Fruit fly (Drosophila melanogaster) whole organism, embryonic: ENCODE data around the gene CG7724.

Experiments
- Antp ChIP-seq: fragments of 200-800 bp; sonication (Bioruptor generic); optimal IDR thresholded peaks from 3 replicates; lab custom pipeline; 2016; ENCODE audit warnings: missing biosample characterization, missing genetic modification characterization
- Atf6 ChIP-seq: fragments of 200-800 bp; sonication (Bioruptor generic); IDR thresholded peaks from 2 replicates; pipeline ENCODE4 v1.3.6; 2022; ENCODE audit warnings: missing biosample characterization, missing genetic modification characterization
- Bgb ChIP-seq: fragments of 200-800 bp; sonication (Bioruptor generic); IDR thresholded peaks from 2 replicates; pipeline ENCODE4 v1.3.6; 2022; ENCODE audit warnings: missing biosample characterization, missing genetic modification characterization; ENCODE audit not compliant: partially characterized antibody
- CG12155 ChIP-seq: fragments of 200-800 bp; sonication (Bioruptor generic); optimal IDR thresholded peaks from 3 replicates; lab custom pipeline; 2016; ENCODE audit warnings: missing biosample characterization, missing genetic modification characterization
- CG12659 ChIP-seq: fragments of 200-800 bp; sonication (Bioruptor generic); optimal IDR thresholded peaks from 3 replicates; lab custom pipeline; 2017; ENCODE audit warnings: mild to moderate bottlenecking, missing biosample characterization, missing genetic modification reagents, missing genetic modification characterization
- CG13775 ChIP-seq: fragments of 200-800 bp; sonication (Bioruptor generic); optimal IDR thresholded peaks from 3 replicates; lab custom pipeline; 2017; ENCODE audit warnings: missing biosample characterization, mild to moderate bottlenecking, missing genetic modification characterization
- CG14014 ChIP-seq: fragments of 200-800 bp; sonication (Bioruptor generic); IDR thresholded peaks from 2 replicates; pipeline ENCODE4 v1.3.6; 2022; ENCODE audit warnings: missing biosample characterization, missing genetic modification characterization
- CG14710 ChIP-seq: fragments of 200-800 bp; sonication (Bioruptor generic); optimal IDR thresholded peaks from 3 replicates; lab custom pipeline; 2019; ENCODE audit warnings: missing biosample characterization, mild to moderate bottlenecking, missing genetic modification characterization, moderate library complexity
- CG1602 ChIP-seq: fragments of 200-800 bp; sonication (Bioruptor generic); optimal IDR thresholded peaks from 3 replicates; lab custom pipeline; 2016; ENCODE audit warnings: missing biosample characterization, missing genetic modification characterization
- CG16815 ChIP-seq: fragments of 200-800 bp; sonication (Bioruptor generic); optimal IDR thresholded peaks from 3 replicates; lab custom pipeline; 2017; ENCODE audit warnings: missing biosample characterization, mild to moderate bottlenecking, missing genetic modification characterization
- CG16863 ChIP-seq: fragments of 200-800 bp; sonication (Bioruptor generic); optimal IDR thresholded peaks from 3 replicates; lab custom pipeline; 2016; ENCODE audit warnings: missing biosample characterization, missing genetic modification characterization
- CG17361 ChIP-seq: fragments of 200-800 bp; sonication (Bioruptor generic); IDR thresholded peaks from 3 replicates; pipeline ENCODE4 v1.3.6; 2022; ENCODE audit warnings: missing biosample characterization, missing genetic modification characterization
- CG18599 ChIP-seq: fragments of 200-800 bp; sonication (Bioruptor generic); optimal IDR thresholded peaks from 3 replicates; lab custom pipeline; 2017; ENCODE audit warnings: missing biosample characterization, missing genetic modification characterization, mild to moderate bottlenecking, moderate library complexity, missing genetic modification reagents
- CG2712 ChIP-seq: fragments of 200-800 bp; optimal IDR thresholded peaks from 3 replicates; lab custom pipeline; 2019; ENCODE audit warnings: missing biosample characterization, mild to moderate bottlenecking, missing genetic modification characterization, moderate library complexity
- CG30403 ChIP-seq: fragments of 200-800 bp; sonication (Bioruptor generic); optimal IDR thresholded peaks from 3 replicates; lab custom pipeline; 2016; ENCODE audit warnings: missing biosample characterization, missing genetic modification characterization
- CG32532 ChIP-seq: fragments of 200-800 bp; sonication (Bioruptor generic); IDR thresholded peaks from 2 replicates; pipeline ENCODE4 v1.3.6; 2022; ENCODE audit warnings: missing biosample characterization, missing genetic modification characterization
- CG32772 ChIP-seq: fragments of 200-800 bp; sonication (Bioruptor generic); IDR thresholded peaks from 2 replicates; pipeline ENCODE4 v1.3.6; 2022; ENCODE audit warnings: missing biosample characterization, missing genetic modification characterization
- CG34224 ChIP-seq: fragments of 200-800 bp; sonication (Bioruptor generic); IDR thresholded peaks from 3 replicates; pipeline ENCODE4 v1.3.6; 2022; ENCODE audit warnings: missing biosample characterization, missing genetic modification characterization; ENCODE audit not compliant: partially characterized antibody
- CG34422 ChIP-seq: fragments of 200-800 bp; sonication (Bioruptor generic); IDR thresholded peaks from 3 replicates; pipeline ENCODE4 v1.3.6; 2022; ENCODE audit warnings: missing biosample characterization, missing genetic modification characterization
- CG8924 ChIP-seq: fragments of 200-800 bp; optimal IDR thresholded peaks from 3 replicates; lab custom pipeline; 2019; ENCODE audit warnings: missing biosample characterization, mild to moderate bottlenecking, missing genetic modification characterization, moderate library complexity
- CG9817 ChIP-seq: fragments of 200-800 bp; sonication (Bioruptor generic); optimal IDR thresholded peaks from 2 replicates; lab custom pipeline; 2018; ENCODE audit warnings: missing biosample characterization, mild to moderate bottlenecking, missing genetic modification characterization, moderate library complexity
- Camta ChIP-seq: fragments of 200-800 bp; sonication (Bioruptor generic); optimal IDR thresholded peaks from 2 replicates; lab custom pipeline; 2016; ENCODE audit warnings: missing biosample characterization, missing genetic modification characterization
- Dip3 ChIP-seq: fragments of 200-800 bp; sonication (Bioruptor generic); optimal IDR thresholded peaks from 3 replicates; lab custom pipeline; 2016; ENCODE audit warnings: missing biosample characterization, missing genetic modification characterization
- Dll ChIP-seq: fragments of 200-800 bp; sonication (Bioruptor generic); IDR thresholded peaks from 4 replicates; pipeline ENCODE4 v1.3.6; 2022; ENCODE audit warnings: missing biosample characterization, missing genetic modification characterization; ENCODE audit not compliant: partially characterized antibody
- Dp ChIP-seq: fragments of 200-800 bp; sonication (Bioruptor generic); optimal IDR thresholded peaks from 2 replicates; lab custom pipeline; 2018; ENCODE audit warnings: missing biosample characterization, mild to moderate bottlenecking, missing genetic modification characterization, moderate library complexity
- HLH4C ChIP-seq: fragments of 200-800 bp; sonication (Bioruptor generic); IDR thresholded peaks from 3 replicates; pipeline ENCODE4 v1.3.6; 2022; ENCODE audit warnings: missing biosample characterization, missing genetic modification characterization; ENCODE audit not compliant: partially characterized antibody
- Hr3 ChIP-seq: fragments of 200-800 bp; sonication (Bioruptor generic); optimal IDR thresholded peaks from 3 replicates; lab custom pipeline; 2016; ENCODE audit warnings: missing biosample characterization, missing genetic modification characterization
- Jarid2 ChIP-seq: fragments of 200-800 bp; sonication (Bioruptor generic); optimal IDR thresholded peaks from 3 replicates; lab custom pipeline; 2017; ENCODE audit warnings: mild to moderate bottlenecking, missing biosample characterization, missing genetic modification reagents, missing genetic modification characterization
- NfI ChIP-seq: fragments of 200-800 bp; sonication (Bioruptor generic); optimal IDR thresholded peaks from 3 replicates; lab custom pipeline; 2018; ENCODE audit warnings: missing biosample characterization, mild to moderate bottlenecking, missing genetic modification characterization, moderate library complexity
- Rfx ChIP-seq: fragments of 200-800 bp; sonication (Bioruptor generic); IDR thresholded peaks from 2 replicates; pipeline ENCODE4 v1.3.6; 2022; ENCODE audit warnings: missing biosample characterization, missing genetic modification characterization
- Side ChIP-seq: fragments of 200-800 bp; sonication (Bioruptor generic); optimal IDR thresholded peaks from 2 replicates; lab custom pipeline; 2016; ENCODE audit warnings: missing biosample characterization, missing genetic modification characterization
- Sry-δ ChIP-seq: fragments of 200-800 bp; sonication (Bioruptor generic); optimal IDR thresholded peaks from 2 replicates; lab custom pipeline; 2016; ENCODE audit warnings: missing biosample characterization, missing genetic modification characterization
- YL-1 ChIP-seq: fragments of 200-800 bp; sonication (Bioruptor generic); optimal IDR thresholded peaks from 3 replicates; lab custom pipeline; 2017; ENCODE audit warnings: missing biosample characterization, mild to moderate bottlenecking, missing genetic modification characterization
- az2 ChIP-seq: fragments of 200-800 bp; sonication (Bioruptor generic); optimal IDR thresholded peaks from 3 replicates; lab custom pipeline; 2016; ENCODE audit warnings: missing biosample characterization, missing genetic modification characterization
- ewg ChIP-seq: fragments of 200-800 bp; sonication (Bioruptor generic); optimal IDR thresholded peaks from 3 replicates; lab custom pipeline; 2017; ENCODE audit warnings: mild to moderate bottlenecking, missing biosample characterization, missing genetic modification reagents, missing genetic modification characterization
- ind ChIP-seq: fragments of 200-800 bp; sonication (Bioruptor generic); optimal IDR thresholded peaks from 3 replicates; lab custom pipeline; 2016; ENCODE audit warnings: missing biosample characterization, missing genetic modification characterization
- knrl ChIP-seq: fragments of 200-800 bp; sonication (Bioruptor generic); IDR thresholded peaks from 3 replicates; pipeline ENCODE4 v1.3.6; 2022; ENCODE audit warnings: missing biosample characterization, missing genetic modification characterization; ENCODE audit not compliant: partially characterized antibody
- luna ChIP-seq: fragments of 200-800 bp; sonication (Bioruptor generic); optimal IDR thresholded peaks from 2 replicates; lab custom pipeline; 2016; ENCODE audit warnings: missing biosample characterization, missing genetic modification characterization
- mam ChIP-seq: fragments of 200-800 bp; sonication (Bioruptor generic); optimal IDR thresholded peaks from 3 replicates; lab custom pipeline; 2016; ENCODE audit warnings: missing biosample characterization, missing genetic modification characterization
- nerfin-2 ChIP-seq: fragments of 200-800 bp; sonication (Bioruptor generic); IDR thresholded peaks from 2 replicates; pipeline ENCODE4 v1.3.6; 2022; ENCODE audit warnings: missing biosample characterization, missing genetic modification characterization; ENCODE audit not compliant: partially characterized antibody
- pzg ChIP-seq: fragments of 200-800 bp; sonication (Bioruptor generic); optimal IDR thresholded peaks from 3 replicates; lab custom pipeline; 2018; ENCODE audit warnings: missing biosample characterization, mild to moderate bottlenecking, missing genetic modification characterization, moderate library complexity
- row ChIP-seq: fragments of 200-800 bp; sonication (Bioruptor generic); IDR thresholded peaks from 3 replicates; pipeline ENCODE4 v1.3.6; 2022; ENCODE audit warnings: missing biosample characterization, missing genetic modification characterization
- slbo ChIP-seq: fragments of 200-800 bp; sonication (Bioruptor generic); IDR thresholded peaks from 2 replicates; pipeline ENCODE4 v1.3.6; 2022; ENCODE audit warnings: missing biosample characterization, missing genetic modification characterization
- so ChIP-seq: fragments of 200-800 bp; sonication (Bioruptor generic); IDR thresholded peaks from 3 replicates; pipeline ENCODE4 v1.3.6; 2022; ENCODE audit warnings: missing biosample characterization, missing genetic modification characterization
- unpg ChIP-seq: fragments of 200-800 bp; sonication (Bioruptor generic); optimal IDR thresholded peaks from 3 replicates; lab custom pipeline; 2018; ENCODE audit warnings: missing biosample characterization, mild to moderate bottlenecking, missing genetic modification characterization, moderate library complexity
- vnd ChIP-seq: fragments of 200-800 bp; sonication (Bioruptor generic); IDR thresholded peaks from 3 replicates; pipeline ENCODE4 v1.3.6; 2022; ENCODE audit warnings: missing biosample characterization, missing genetic modification characterization; ENCODE audit not compliant: partially characterized antibody
- yki ChIP-seq: fragments of >200 bp; optimal IDR thresholded peaks from 3 replicates; lab custom pipeline; 2018

The CG7724 gene

dm6 chr3L:17015663-17016575 is 39.5 kb upstream of the CG7724 start, which contains the start of the genes CG6664 and CG7728 (continued):
- TF ChIP-seq nerfin-2 (GFP tag; lab: Robert Waterston, UW) (0 out of 2 replicates have a peak, but pooled peaks have one; percentile 14), HLH4C (GFP tag; lab: Robert Waterston, UW) (peak; percentile 45; the same call in 2 of the 3 replicates), CG12659 (peak; percentile 63), CG14710 (tag; lab: Kevin White, UChicago) (peak; percentile 81), CG32532 (peak; percentile 47), slbo (GFP tag; lab: Robert Waterston, UW) (peak; percentile 82), unpg (GFP tag; lab: Kevin White, UChicago) (peak; percentile 20), Rfx (GFP tag; lab: Robert Waterston, UW) (peak; percentile 72), Jarid2 (GFP tag; lab: Kevin White, UChicago) (no peak), mam (GFP tag; lab: Kevin White, UChicago) (peak; percentile 66), so (GFP tag; lab: Robert Waterston, UW) (0 out of 3 replicates have a peak, but pooled peaks have one; percentile 41), NfI (GFP tag; lab: Kevin White, UChicago) (peak; percentile 38), CG1602 (GFP tag; lab: Kevin White, UChicago) (peak; percentile 53), row (GFP tag; lab: Robert Waterston, UW) (peak; percentile 88), CG2712 (tag; lab: Kevin White, UChicago) (peak; percentile 51), CG34422 (peak; percentile 52), CG18599 (GFP tag; lab: Kevin White, UChicago) (peak; percentile 13), az2 (no peak), yki (no peak), ewg (GFP tag; lab: Kevin White, UChicago) (peak; percentile 9), YL-1 (peak; percentile 32), CG14014 (GFP tag; lab: Robert Waterston, UW) (peak; percentile 25), pzg (GFP tag; lab: Kevin White, UChicago) (peak; percentile 51), CG17361 (GFP tag; lab: Robert Waterston, UW) (peak; percentile 78), CG13775 (GFP tag; lab: Kevin White, UChicago) (peak; percentile 80), Sry-δ (peak; percentile 89), Atf6 (GFP tag; lab: Robert Waterston, UW) (no peak; the same call in 1 of the 2 replicates), CG30403 (peak; percentile 85), CG9817 (tag; lab: Kevin White, UChicago) (peak; percentile 43), CG32772 (GFP tag; lab: Robert Waterston, UW) (peak; percentile 37; the same call in 1 of the 2 replicates), Camta (peak; percentile 13), Side (peak; percentile 10), luna (GFP tag; lab: Kevin White, UChicago) (no peak), CG16863 (GFP tag; lab: Kevin White, UChicago) (peak; percentile 20), Dp (GFP tag; lab: Kevin White, UChicago) (peak; percentile 47), Dll (GFP tag; lab: Robert Waterston, UW) (peak; percentile 69; the same call in 3 of the 4 replicates), CG34224 (GFP tag; lab: Robert Waterston, UW) (peak; percentile 45; the same call in 2 of the 3 replicates), Bgb (GFP tag; lab: Robert Waterston, UW) (peak; percentile 62; the same call in 1 of the 2 replicates), ind (peak; percentile 45), CG16815 (GFP tag; lab: Kevin White, UChicago) (peak; percentile 52), Hr3 (GFP tag; lab: Kevin White, UChicago) (peak; percentile 9), knrl (peak; percentile 59; the same call in 2 of the 3 replicates), Dip3 (GFP tag; lab: Kevin White, UChicago) (peak; percentile 35), CG8924 (peak; percentile 47), Antp (GFP tag; lab: Kevin White, UChicago) (peak; percentile 8), vnd (GFP tag; lab: Robert Waterston, UW) (0 out of 3 replicates have a peak, but pooled peaks have one; percentile 32), CG12155 (GFP tag; lab: Kevin White, UChicago) (peak; percentile 35)
